Fruit fly (Drosophila melanogaster): ENCODE measurements around the gene Samuel.

dm6 chr2L:11049723-11050122 is 17.1 kb downstream of the Samuel start:
- TF ChIP-seq CG12236 (GFP tag; optimal IDR thresholded peaks at IDR 0.05), result no peak
- TF ChIP-seq CG9876 (GFP tag; optimal IDR thresholded peaks at IDR 0.05), result no peak
- TF ChIP-seq CG17385 (GFP tag; optimal IDR thresholded peaks at IDR 0.05), result peak; percentile 15
- TF ChIP-seq CG2875 (GFP tag; optimal IDR thresholded peaks at IDR 0.05), result no peak
- TF ChIP-seq usp (GFP tag; optimal IDR thresholded peaks at IDR 0.05), result no peak
- TF ChIP-seq pho (GFP tag; optimal IDR thresholded peaks at IDR 0.05), result no peak
- no peak for TF ChIP-seq CG13775 (GFP tag; optimal IDR thresholded peaks at IDR 0.05)
- no peak for TF ChIP-seq CG7556 (GFP tag; optimal IDR thresholded peaks at IDR 0.05)
- no peak for TF ChIP-seq seq (GFP tag; IDR thresholded peaks at IDR 0.05)
- TF ChIP-seq slou (GFP tag; optimal IDR thresholded peaks at IDR 0.05), result no peak
- TF ChIP-seq gsb (GFP tag; IDR thresholded peaks at IDR 0.05), result no peak
- no peak for TF ChIP-seq CG9797 (GFP tag; optimal IDR thresholded peaks at IDR 0.05)
- no peak for TF ChIP-seq so (GFP tag; IDR thresholded peaks at IDR 0.05)

Measured in whole organism, embryonic.